Worm (Caenorhabditis elegans) whole organism, midembryonic: ENCODE results near the gene ceh-7.

Experiments used
- T22C8.4 ChIP-seq: fragments of 200-800 bp; sonication (Bioruptor generic); IDR thresholded peaks from 2 replicates; pipeline ENCODE4 v1.3.6; 2022; ENCODE audit warnings: missing genetic modification characterization, missing compliant biosample characterization
- cog-1 ChIP-seq: sonication (generic microtip); optimal IDR thresholded peaks from 2 replicates; lab custom pipeline; 2016; ENCODE audit warnings: missing genetic modification characterization, missing compliant biosample characterization
- flt-1 ChIP-seq: fragments of 200-800 bp; sonication (Bioruptor generic); IDR thresholded peaks from 2 replicates; pipeline ENCODE4 v1.3.6; 2022; ENCODE audit warnings: missing genetic modification characterization, missing compliant biosample characterization
- klf-2 ChIP-seq: fragments of 200-800 bp; sonication (Bioruptor generic); conservative IDR thresholded peaks from 2 replicates; pipeline ENCODE4 v1.3.6; 2022; ENCODE audit warnings: missing genetic modification reagents, missing genetic modification characterization, missing compliant biosample characterization
- med-1 ChIP-seq: sonication (generic microtip); optimal IDR thresholded peaks from 2 replicates; lab custom pipeline; 2017; ENCODE audit warnings: missing genetic modification characterization, mild to moderate bottlenecking, missing compliant biosample characterization, antibody characterized with exemption, missing genetic modification reagents; ENCODE audit not compliant: insufficient read depth
- ref-1 ChIP-seq: fragments of 200-800 bp; sonication (Bioruptor generic); conservative IDR thresholded peaks from 2 replicates; pipeline ENCODE4 v1.3.6; 2022; ENCODE audit warnings: missing genetic modification reagents, missing genetic modification characterization, missing compliant biosample characterization
- tab-1 ChIP-seq: fragments of 200-800 bp; sonication (Bioruptor generic); IDR thresholded peaks from 2 replicates; pipeline ENCODE4 v1.3.6; 2022; ENCODE audit warnings: missing genetic modification characterization, missing compliant biosample characterization
- ztf-23 ChIP-seq: fragments of 200-800 bp; sonication (Bioruptor generic); IDR thresholded peaks from 2 replicates; pipeline ENCODE4 v1.3.6; 2022; ENCODE audit warnings: missing genetic modification reagents, missing genetic modification characterization, missing compliant biosample characterization
- ztf-29 ChIP-seq: fragments of 200-800 bp; sonication (Bioruptor generic); IDR thresholded peaks from 2 replicates; pipeline ENCODE4 v1.3.6; 2022; ENCODE audit warnings: missing genetic modification reagents, missing genetic modification characterization, missing compliant biosample characterization

ceh-7 gene

ce11 chrII:8716231-8716878, 12.7 kb upstream of the ceh-7 start, which contains the start of the genes cyn-11 and T01B7.5:
TSS of gene cyn-11 (minus strand) at chrII:8716281.
TSS of gene T01B7.5 (plus strand) at chrII:8716828.
- TF ChIP-seq flt-1 (peak; percentile 37), ztf-23 (GFP tag; lab: Robert Waterston, UW) (peak; percentile 81), ref-1 (GFP tag; lab: Robert Waterston, UW) (no peak), ztf-29 (no peak), cog-1 (tag; lab: Kevin White, UChicago) (peak; percentile 10), tab-1 (GFP tag; lab: Robert Waterston, UW) (no peak), klf-2 (no peak), T22C8.4 (GFP tag; lab: Robert Waterston, UW) (no peak), med-1 (GFP tag; lab: Kevin White, UChicago) (peak; percentile 46)

- TF ChIP-seq T22C8.4 (GFP tag; lab: Robert Waterston, UW) = no peak
- TF ChIP-seq flt-1 = no peak
- TF ChIP-seq med-1 (GFP tag; lab: Kevin White, UChicago) = no peak
- no peak for TF ChIP-seq ztf-29
- no peak for TF ChIP-seq ref-1 (GFP tag; lab: Robert Waterston, UW)
- no peak for TF ChIP-seq cog-1 (tag; lab: Kevin White, UChicago)
- no peak for TF ChIP-seq ztf-23 (GFP tag; lab: Robert Waterston, UW)
- no peak for TF ChIP-seq tab-1 (GFP tag; lab: Robert Waterston, UW)
Observed at ce11 chrII:8714913-8715447, 11.4 kb upstream of the ceh-7 start, which contains the start of the genes rab-21 and T01B7.13. TSS of gene rab-21 (minus strand) at chrII:8715013. TSS of gene T01B7.13 (plus strand) at chrII:8715397.

- TF ChIP-seq ztf-29 (no peak), klf-2 (no peak), T22C8.4 (GFP tag; lab: Robert Waterston, UW) (no peak), med-1 (GFP tag; lab: Kevin White, UChicago) (no peak), flt-1 (no peak)
Observed at ce11 chrII:8710317-8710716, 6.7 kb upstream of the ceh-7 start, which contains the start of gene srg-15. TSS of gene srg-15 (minus strand) at chrII:8710417.

- TF ChIP-seq ztf-29 (no peak), med-1 (GFP tag; lab: Kevin White, UChicago) (no peak), cog-1 (tag; lab: Kevin White, UChicago) (no peak), tab-1 (GFP tag; lab: Robert Waterston, UW) (no peak), ztf-23 (GFP tag; lab: Robert Waterston, UW) (no peak), flt-1 (no peak), T22C8.4 (GFP tag; lab: Robert Waterston, UW) (no peak), ref-1 (GFP tag; lab: Robert Waterston, UW) (no peak), klf-2 (no peak)
Observed at ce11 chrII:8707024-8707423, 3.4 kb upstream of the ceh-7 start, which contains the start of gene cup-16. TSS of gene cup-16 (plus strand) at chrII:8707155.

- no peak for TF ChIP-seq T22C8.4 (GFP tag; lab: Robert Waterston, UW)
- no peak for TF ChIP-seq ref-1 (GFP tag; lab: Robert Waterston, UW)
- no peak for TF ChIP-seq ztf-23 (GFP tag; lab: Robert Waterston, UW)
- TF ChIP-seq tab-1 (GFP tag; lab: Robert Waterston, UW) = no peak
- no peak for TF ChIP-seq klf-2
- TF ChIP-seq med-1 (GFP tag; lab: Kevin White, UChicago) = no peak
- TF ChIP-seq ztf-29 = no peak
- no peak for TF ChIP-seq flt-1
- TF ChIP-seq cog-1 (tag; lab: Kevin White, UChicago) = no peak
Observed at ce11 chrII:8704413-8704874, 815 bp upstream of the ceh-7 start, which contains the start of gene prx-5. TSS of gene prx-5 (plus strand) at chrII:8704824.

- TF ChIP-seq flt-1 (no peak), ztf-29 (no peak), tab-1 (GFP tag; lab: Robert Waterston, UW) (no peak), med-1 (GFP tag; lab: Kevin White, UChicago) (no peak), ztf-23 (GFP tag; lab: Robert Waterston, UW) (no peak), klf-2 (no peak)
Observed at ce11 chrII:8701619-8702350, 1.8 kb downstream of the ceh-7 start, which contains the start of gene sphk-1. TSS of gene sphk-1 (minus strand) at chrII:8701669.

ce11 chrII:8701059-8701458, 2.6 kb downstream of the ceh-7 start:
- no peak for TF ChIP-seq klf-2
- no peak for TF ChIP-seq flt-1
- no peak for TF ChIP-seq ztf-23 (GFP tag; lab: Robert Waterston, UW)
- no peak for TF ChIP-seq tab-1 (GFP tag; lab: Robert Waterston, UW)
- no peak for TF ChIP-seq ref-1 (GFP tag; lab: Robert Waterston, UW)
- no peak for TF ChIP-seq ztf-29
- no peak for TF ChIP-seq med-1 (GFP tag; lab: Kevin White, UChicago)
- TF ChIP-seq T22C8.4 (GFP tag; lab: Robert Waterston, UW) = no peak

ce11 chrII:8698828-8699227, 4.8 kb downstream of the ceh-7 start, which contains the start of gene chdh-1:
TSS of gene chdh-1 (minus strand) at chrII:8698928.
- TF ChIP-seq ztf-29 = no peak
- no peak for TF ChIP-seq cog-1 (tag; lab: Kevin White, UChicago)
- no peak for TF ChIP-seq klf-2
- TF ChIP-seq med-1 (GFP tag; lab: Kevin White, UChicago) = no peak
- no peak for TF ChIP-seq ztf-23 (GFP tag; lab: Robert Waterston, UW)
- no peak for TF ChIP-seq flt-1
- no peak for TF ChIP-seq ref-1 (GFP tag; lab: Robert Waterston, UW)
- TF ChIP-seq T22C8.4 (GFP tag; lab: Robert Waterston, UW) = no peak
- no peak for TF ChIP-seq tab-1 (GFP tag; lab: Robert Waterston, UW)

ce11 chrII:8695783-8696182, 7.8 kb downstream of the ceh-7 start, which contains the start of gene C34C6.10:
TSS of gene C34C6.10 (minus strand) at chrII:8695883.
- TF ChIP-seq klf-2 = no peak
- TF ChIP-seq flt-1 = no peak
- TF ChIP-seq T22C8.4 (GFP tag; lab: Robert Waterston, UW) = no peak
- TF ChIP-seq ztf-23 (GFP tag; lab: Robert Waterston, UW) = no peak
- TF ChIP-seq tab-1 (GFP tag; lab: Robert Waterston, UW) = no peak
- TF ChIP-seq cog-1 (tag; lab: Kevin White, UChicago) = no peak
- no peak for TF ChIP-seq ztf-29
- no peak for TF ChIP-seq ref-1 (GFP tag; lab: Robert Waterston, UW)
- no peak for TF ChIP-seq med-1 (GFP tag; lab: Kevin White, UChicago)
